Worm (Caenorhabditis elegans) whole organism, L3 larva: ENCODE results near the gene gpx-3.

Source experiments
- aly-2 ChIP-seq: fragments of 150-350 bp; optimal IDR thresholded peaks from 2 replicates; lab custom pipeline; 2014; ENCODE audit warnings: missing biosample characterization, missing genetic modification characterization
- fos-1 ChIP-seq: fragments of 150-350 bp; optimal IDR thresholded peaks from 2 replicates; lab custom pipeline; 2014; ENCODE audit warnings: missing biosample characterization, missing genetic modification characterization
- lsy-12 ChIP-seq: sonication (generic microtip); optimal IDR thresholded peaks from 2 replicates; lab custom pipeline; 2016; ENCODE audit warnings: mild to moderate bottlenecking, missing genetic modification characterization, missing compliant biosample characterization
- nhr-12 ChIP-seq: fragments of 150-350 bp; optimal IDR thresholded peaks from 2 replicates; lab custom pipeline; 2014; ENCODE audit warnings: missing biosample characterization, missing genetic modification characterization
- nhr-237 ChIP-seq: fragments of 150-350 bp; optimal IDR thresholded peaks from 2 replicates; lab custom pipeline; 2014; ENCODE audit warnings: missing biosample characterization, missing genetic modification characterization
- nhr-25 ChIP-seq: sonication (generic microtip); optimal IDR thresholded peaks from 2 replicates; lab custom pipeline; 2017; ENCODE audit warnings: missing biosample characterization, missing genetic modification characterization
- snpc-4 ChIP-seq: fragments of 150-350 bp; optimal IDR thresholded peaks from 2 replicates; lab custom pipeline; 2014; ENCODE audit warnings: missing biosample characterization, missing genetic modification characterization
- unc-39 ChIP-seq: sonication (generic microtip); optimal IDR thresholded peaks from 4 replicates; lab custom pipeline; 2017; ENCODE audit warnings: missing biosample characterization, missing genetic modification characterization
- ztf-11 ChIP-seq: fragments of 150-350 bp; optimal IDR thresholded peaks from 2 replicates; lab custom pipeline; 2014; ENCODE audit warnings: missing biosample characterization, missing genetic modification characterization

- no peak for TF ChIP-seq snpc-4 (tag; lab: Kevin White, UChicago)
- TF ChIP-seq aly-2 (tag; lab: Kevin White, UChicago), result no peak
- TF ChIP-seq unc-39 (tag; lab: Kevin White, UChicago), result no peak
- TF ChIP-seq fos-1 (tag; lab: Kevin White, UChicago), result no peak
- TF ChIP-seq ztf-11, result no peak
- TF ChIP-seq nhr-237 (tag; lab: Kevin White, UChicago), result no peak
- no peak for TF ChIP-seq nhr-25
- TF ChIP-seq lsy-12, result no peak
- no peak for TF ChIP-seq nhr-12 (tag; lab: Kevin White, UChicago)
These were observed 31.7 kb upstream of the gpx-3 start for ce11 chrX:9556038-9556437.
